Fruit fly (Drosophila melanogaster) S2 (cell line): ENCODE measurements around the gene CG31793.

Experiments
- CG8478 ChIP-seq: fragments of >200 bp; optimal IDR thresholded peaks from 2 replicates; lab custom pipeline; 2018
- CTCF ChIP-seq, 2 experiments: fragments of >200 bp; optimal IDR thresholded peaks; 2 replicates each; lab custom pipeline; 2018

dm6 chr2L:18966214-18966556 lies 37.0 kb upstream of the CG31793 start:
- TF ChIP-seq CG8478 (lab: Kevin White, UChicago) (no peak), CTCF (optimal IDR thresholded peaks at IDR 0.05; lab: Kevin White, UChicago) (no peak)
